Worm (Caenorhabditis elegans) whole organism, young adult: ENCODE measurements around the gene cdc-25.3.

Source experiments
- F23B12.7 ChIP-seq: sonication (generic microtip); optimal IDR thresholded peaks from 2 replicates; lab custom pipeline; 2017; ENCODE audit warnings: missing genetic modification characterization, mild to moderate bottlenecking, missing compliant biosample characterization, antibody characterized with exemption, moderate library complexity; ENCODE audit not compliant: insufficient read depth
- F33H1.4 ChIP-seq: fragments of 200-800 bp; sonication (Bioruptor generic); IDR thresholded peaks from 2 replicates; pipeline ENCODE4 v1.3.6; 2022; ENCODE audit warnings: missing genetic modification reagents, missing genetic modification characterization, missing compliant biosample characterization
- F52B5.7 ChIP-seq: sonication (generic microtip); optimal IDR thresholded peaks from 2 replicates; lab custom pipeline; 2016; ENCODE audit warnings: mild to moderate bottlenecking, missing genetic modification characterization, missing compliant biosample characterization
- K11D2.4 ChIP-seq: fragments of 200-800 bp; sonication (Bioruptor generic); IDR thresholded peaks from 2 replicates; pipeline ENCODE4 v1.3.6; 2022; ENCODE audit warnings: missing genetic modification reagents, missing genetic modification characterization, missing compliant biosample characterization
- K12H6.12 ChIP-seq: fragments of 200-800 bp; sonication (Bioruptor generic); optimal IDR thresholded peaks from 2 replicates; lab custom pipeline; 2018; ENCODE audit warnings: mild to moderate bottlenecking, missing genetic modification characterization, missing compliant biosample characterization
- T07F8.4 ChIP-seq: sonication (generic microtip); optimal IDR thresholded peaks from 2 replicates; lab custom pipeline; 2016; ENCODE audit warnings: mild to moderate bottlenecking, missing genetic modification characterization, moderate library complexity, missing compliant biosample characterization
- T26A5.8 ChIP-seq: sonication (generic microtip); optimal IDR thresholded peaks from 2 replicates; lab custom pipeline; 2016; ENCODE audit warnings: missing genetic modification characterization, missing compliant biosample characterization
- Y53G8AR.9 ChIP-seq: fragments of 200-800 bp; sonication (Bioruptor generic); conservative IDR thresholded peaks from 2 replicates; pipeline ENCODE4 v1.3.6; 2022; ENCODE audit warnings: missing genetic modification reagents, missing genetic modification characterization, missing compliant biosample characterization
- Y56A3A.18 ChIP-seq: fragments of 200-800 bp; sonication (Bioruptor generic); IDR thresholded peaks from 2 replicates; pipeline ENCODE4 v1.3.6; 2022; ENCODE audit warnings: missing genetic modification reagents, missing genetic modification characterization, missing compliant biosample characterization
- aptf-2 ChIP-seq: fragments of 200-800 bp; sonication (Bioruptor generic); conservative IDR thresholded peaks from 2 replicates; pipeline ENCODE4 v1.3.6; 2022; ENCODE audit warnings: missing genetic modification reagents, missing genetic modification characterization, missing compliant biosample characterization
- atf-7 ChIP-seq: sonication (generic microtip); optimal IDR thresholded peaks from 2 replicates; lab custom pipeline; 2017; ENCODE audit warnings: mild to moderate bottlenecking, missing genetic modification characterization, missing compliant biosample characterization
- athp-1 ChIP-seq: sonication (generic microtip); optimal IDR thresholded peaks from 2 replicates; lab custom pipeline; 2017; ENCODE audit warnings: mild to moderate bottlenecking, missing genetic modification characterization, missing compliant biosample characterization
- attf-5 ChIP-seq: fragments of 200-800 bp; sonication (Bioruptor generic); optimal IDR thresholded peaks from 2 replicates; lab custom pipeline; 2018; ENCODE audit warnings: mild to moderate bottlenecking, missing genetic modification characterization, missing compliant biosample characterization
- cebp-1 ChIP-seq, 2 experiments: fragments of 200-800 bp in 1 of 2; sonication (Bioruptor generic) in 1 of 2; sonication (generic microtip) in 1 of 2; IDR thresholded peaks in 1 of 2; optimal IDR thresholded peaks in 1 of 2; 2 replicates each; pipeline versions ENCODE4 v1.3.6 to Lab custom; 2017 to 2022; ENCODE audit warnings: missing compliant biosample characterization in 2 of 2, missing genetic modification characterization in 2 of 2, mild to moderate bottlenecking in 1 of 2, missing genetic modification reagents in 1 of 2, moderate library complexity in 1 of 2
- ceh-79 ChIP-seq: sonication (generic microtip); optimal IDR thresholded peaks from 2 replicates; lab custom pipeline; 2017; ENCODE audit warnings: mild to moderate bottlenecking, missing genetic modification characterization, missing compliant biosample characterization
- die-1 ChIP-seq: sonication (generic microtip); optimal IDR thresholded peaks from 2 replicates; lab custom pipeline; 2016; ENCODE audit warnings: missing genotype, mild to moderate bottlenecking, missing genetic modification characterization, missing compliant biosample characterization
- egrh-3 ChIP-seq: fragments of 200-800 bp; sonication (Bioruptor generic); IDR thresholded peaks from 2 replicates; pipeline ENCODE4 v1.3.6; 2022; ENCODE audit warnings: missing genetic modification reagents, missing genetic modification characterization, missing compliant biosample characterization
- ekl-4 ChIP-seq: fragments of 200-800 bp; sonication (Bioruptor generic); IDR thresholded peaks from 2 replicates; pipeline ENCODE4 v1.3.6; 2022; ENCODE audit warnings: missing genetic modification reagents, missing genetic modification characterization, missing compliant biosample characterization
- ets-4 ChIP-seq: fragments of 200-800 bp; sonication (Bioruptor generic); optimal IDR thresholded peaks from 2 replicates; lab custom pipeline; 2018; ENCODE audit warnings: mild to moderate bottlenecking, missing genetic modification characterization, missing compliant biosample characterization
- hlh-26 ChIP-seq: fragments of 200-800 bp; sonication (Bioruptor generic); conservative IDR thresholded peaks from 2 replicates; pipeline ENCODE4 v1.3.6; 2022; ENCODE audit warnings: missing genetic modification reagents, missing genetic modification characterization, missing compliant biosample characterization
- hmg-20 ChIP-seq: fragments of 200-800 bp; sonication (Bioruptor generic); IDR thresholded peaks from 2 replicates; pipeline ENCODE4 v1.3.6; 2022; ENCODE audit warnings: missing genetic modification reagents, missing genetic modification characterization, missing compliant biosample characterization
- hrde-1 ChIP-seq: sonication (generic microtip); optimal IDR thresholded peaks from 2 replicates; lab custom pipeline; 2016; ENCODE audit warnings: missing genetic modification characterization, mild to moderate bottlenecking, missing compliant biosample characterization, moderate library complexity, missing genotype, missing genetic modification reagents, borderline replicate concordance
- let-526 ChIP-seq: fragments of 200-800 bp; sonication (Bioruptor generic); IDR thresholded peaks from 2 replicates; pipeline ENCODE4 v1.3.6; 2022; ENCODE audit warnings: missing genetic modification reagents, missing genetic modification characterization, missing compliant biosample characterization
- let-607 ChIP-seq, 2 experiments: fragments of 200-800 bp in 1 of 2; sonication (Bioruptor generic) in 1 of 2; sonication (generic microtip) in 1 of 2; optimal IDR thresholded peaks; 2 replicates each; lab custom pipeline; 2016 to 2018; ENCODE audit warnings: mild to moderate bottlenecking in 2 of 2, missing compliant biosample characterization in 2 of 2, missing genetic modification characterization in 2 of 2, moderate library complexity in 2 of 2, missing genotype in 1 of 2
- lin-40 ChIP-seq: sonication (generic microtip); optimal IDR thresholded peaks from 2 replicates; lab custom pipeline; 2016; ENCODE audit warnings: missing genetic modification characterization, mild to moderate bottlenecking, missing compliant biosample characterization, missing genotype, missing genetic modification reagents
- lin-54 ChIP-seq: fragments of 200-800 bp; sonication (Bioruptor generic); optimal IDR thresholded peaks from 2 replicates; lab custom pipeline; 2018; ENCODE audit warnings: mild to moderate bottlenecking, missing genetic modification characterization, missing compliant biosample characterization
- madf-10 ChIP-seq: sonication (generic microtip); optimal IDR thresholded peaks from 2 replicates; lab custom pipeline; 2016; ENCODE audit warnings: mild to moderate bottlenecking, missing genetic modification characterization, missing compliant biosample characterization
- madf-3 ChIP-seq: fragments of 200-800 bp; sonication (Bioruptor generic); IDR thresholded peaks from 2 replicates; pipeline ENCODE4 v1.3.6; 2022; ENCODE audit warnings: missing genetic modification reagents, missing genetic modification characterization, missing compliant biosample characterization
- madf-6 ChIP-seq: fragments of 200-800 bp; sonication (Bioruptor generic); IDR thresholded peaks from 2 replicates; pipeline ENCODE4 v1.3.6; 2022; ENCODE audit warnings: missing genetic modification reagents, missing genetic modification characterization, missing compliant biosample characterization
- nfya-2 ChIP-seq: fragments of 200-800 bp; sonication (Bioruptor generic); IDR thresholded peaks from 2 replicates; pipeline ENCODE4 v1.3.6; 2022; ENCODE audit warnings: missing genetic modification reagents, missing genetic modification characterization, missing compliant biosample characterization
- nhr-179 ChIP-seq: sonication (generic microtip); optimal IDR thresholded peaks from 2 replicates; lab custom pipeline; 2016; ENCODE audit warnings: mild to moderate bottlenecking, missing genetic modification characterization, missing compliant biosample characterization
- nhr-27 ChIP-seq: fragments of 200-800 bp; sonication (Bioruptor generic); optimal IDR thresholded peaks from 2 replicates; lab custom pipeline; 2018; ENCODE audit warnings: mild to moderate bottlenecking, missing genetic modification characterization, moderate library complexity, missing compliant biosample characterization
- nhr-80 ChIP-seq: sonication (generic microtip); optimal IDR thresholded peaks from 2 replicates; lab custom pipeline; 2016; ENCODE audit warnings: missing genetic modification characterization, missing compliant biosample characterization
- rec-8 ChIP-seq, 2 experiments: sonication (generic microtip); optimal IDR thresholded peaks; 2 replicates each; lab custom pipeline; 2016; ENCODE audit warnings: mild to moderate bottlenecking in 2 of 2, missing genetic modification characterization in 2 of 2, missing genetic modification reagents in 2 of 2, missing genotype in 2 of 2, missing biosample characterization in 1 of 2, missing compliant biosample characterization in 1 of 2, moderate library complexity in 1 of 2
- snpc-1.3 ChIP-seq: sonication (generic microtip); optimal IDR thresholded peaks from 2 replicates; lab custom pipeline; 2017; ENCODE audit warnings: missing genetic modification characterization, mild to moderate bottlenecking, missing compliant biosample characterization, antibody characterized with exemption, moderate library complexity, missing genotype, missing genetic modification reagents; ENCODE audit not compliant: insufficient read depth
- snpc-4 ChIP-seq, 5 experiments: fragments of 150-350 bp in 1 of 5; sonication (generic microtip) in 4 of 5; optimal IDR thresholded peaks; 2 replicates each; lab custom pipeline; 2014 to 2018; ENCODE audit warnings: missing genetic modification characterization in 5 of 5, missing biosample characterization in 3 of 5, antibody characterized with exemption in 2 of 5, mild to moderate bottlenecking in 2 of 5, missing compliant biosample characterization in 2 of 5, missing genotype in 2 of 5, moderate library complexity in 2 of 5, missing genetic modification reagents in 1 of 5
- tbp1 ChIP-seq: fragments of 200-800 bp; sonication (Bioruptor generic); optimal IDR thresholded peaks from 2 replicates; lab custom pipeline; 2018; ENCODE audit warnings: mild to moderate bottlenecking, missing genetic modification characterization, missing compliant biosample characterization
- tlf-1 ChIP-seq: fragments of 200-800 bp; sonication (Bioruptor generic); optimal IDR thresholded peaks from 2 replicates; lab custom pipeline; 2018; ENCODE audit warnings: mild to moderate bottlenecking, missing genetic modification characterization, missing compliant biosample characterization
- unc-62 ChIP-seq: fragments of 150-350 bp; optimal IDR thresholded peaks from 2 replicates; lab custom pipeline; 2014; ENCODE audit warnings: missing biosample characterization, missing genetic modification reagents, missing genetic modification characterization
- zfh-2 ChIP-seq: fragments of 200-800 bp; sonication (Bioruptor generic); conservative IDR thresholded peaks from 2 replicates; pipeline ENCODE4 v1.3.6; 2022; ENCODE audit warnings: missing genetic modification reagents, missing genetic modification characterization, missing compliant biosample characterization
- zim-3 ChIP-seq: sonication (generic microtip); optimal IDR thresholded peaks from 2 replicates; lab custom pipeline; 2017; ENCODE audit warnings: mild to moderate bottlenecking, missing genetic modification characterization, moderate library complexity, missing compliant biosample characterization
- ztf-26 ChIP-seq: sonication (generic microtip); optimal IDR thresholded peaks from 2 replicates; lab custom pipeline; 2017; ENCODE audit warnings: missing genetic modification characterization, missing compliant biosample characterization

The cdc-25.3 gene

ce11 chrIII:8867922-8868655, 49.6 kb downstream of the cdc-25.3 start:
- TF ChIP-seq aptf-2 (GFP tag; lab: Robert Waterston, UW) (0 out of 2 replicates have a peak, but pooled peaks have one; percentile 46), madf-6 (GFP tag; lab: Robert Waterston, UW) (no peak), hlh-26 (GFP tag; lab: Robert Waterston, UW) (no peak), snpc-4 (GFP tag; optimal IDR thresholded peaks at IDR 0.05; lab: Kevin White, UChicago) (no peak), snpc-4 (tag; optimal IDR thresholded peaks at IDR 0.05; lab: Kevin White, UChicago) (peak in 1 of 4 experiments; percentile 15), let-607 (tag; optimal IDR thresholded peaks at IDR 0.05; lab: Kevin White, UChicago) (peak in 1 of 2 experiments; percentile 21), lin-40 (tag; lab: Kevin White, UChicago) (peak; percentile 40), zfh-2 (no peak), nhr-80 (tag; lab: Kevin White, UChicago) (peak; percentile 90), tbp1 (GFP tag; lab: Kevin White, UChicago) (peak; percentile 46), attf-5 (peak; percentile 39), madf-10 (tag; lab: Kevin White, UChicago) (no peak), Y56A3A.18 (peak; percentile 56; the same call in 1 of the 2 replicates), nhr-27 (no peak), ceh-79 (tag; lab: Kevin White, UChicago) (no peak), ekl-4 (GFP tag; lab: Robert Waterston, UW) (no peak), unc-62 (GFP tag; lab: Kevin White, UChicago) (peak; percentile 31), cebp-1 (GFP tag; IDR thresholded peaks at IDR 0.05; lab: Robert Waterston, UW) (peak; percentile 96), cebp-1 (tag; optimal IDR thresholded peaks at IDR 0.05; lab: Kevin White, UChicago) (peak; percentile 97), zim-3 (tag; lab: Kevin White, UChicago) (peak; percentile 75), F23B12.7 (peak; percentile 12)

- no peak for TF ChIP-seq nfya-2 (GFP tag; lab: Robert Waterston, UW)
- no peak for TF ChIP-seq madf-10 (tag; lab: Kevin White, UChicago)
- TF ChIP-seq hrde-1 (tag; lab: Kevin White, UChicago) = no peak
- TF ChIP-seq madf-3 = 0 out of 2 replicates have a peak, but pooled peaks have one; percentile 29
- TF ChIP-seq Y56A3A.18 = no peak
- no peak for TF ChIP-seq snpc-1.3
- no peak for TF ChIP-seq T07F8.4 (tag; lab: Kevin White, UChicago)
- TF ChIP-seq F33H1.4 (GFP tag; lab: Robert Waterston, UW) = no peak
- no peak for TF ChIP-seq K12H6.12 (tag; lab: Kevin White, UChicago)
- TF ChIP-seq atf-7 (tag; lab: Kevin White, UChicago) = no peak
- TF ChIP-seq lin-54 = no peak
- no peak for TF ChIP-seq hmg-20 (GFP tag; lab: Robert Waterston, UW)
- TF ChIP-seq rec-8 (tag; optimal IDR thresholded peaks at IDR 0.05; lab: Kevin White, UChicago) = no peak
- TF ChIP-seq tlf-1 (GFP tag; lab: Kevin White, UChicago) = no peak
- TF ChIP-seq athp-1 = no peak
- TF ChIP-seq nhr-27 = no peak
- TF ChIP-seq egrh-3 (GFP tag; lab: Robert Waterston, UW) = no peak
- TF ChIP-seq let-526 (GFP tag; lab: Robert Waterston, UW) = no peak
- TF ChIP-seq nhr-179 (tag; lab: Kevin White, UChicago) = no peak
- no peak for TF ChIP-seq F52B5.7 (tag; lab: Kevin White, UChicago)
- TF ChIP-seq aptf-2 (GFP tag; lab: Robert Waterston, UW) = no peak
- no peak for TF ChIP-seq Y53G8AR.9 (GFP tag; lab: Robert Waterston, UW)
- TF ChIP-seq T26A5.8 (tag; lab: Kevin White, UChicago) = no peak
- no peak for TF ChIP-seq K11D2.4 (GFP tag; lab: Robert Waterston, UW)
- no peak for TF ChIP-seq attf-5
- no peak for TF ChIP-seq ztf-26 (tag; lab: Kevin White, UChicago)
- no peak for TF ChIP-seq ets-4 (GFP tag; lab: Kevin White, UChicago)
- TF ChIP-seq die-1 (tag; lab: Kevin White, UChicago) = no peak
Observed at ce11 chrIII:8866983-8867842, 50.5 kb downstream of the cdc-25.3 start.
